Worm (Caenorhabditis elegans): Measurements from ENCODE around the gene cyp-33B1.

The cyp-33B1 gene

ce11 chrV:9041030-9041429 is at the start of gene cyp-33B1:
Gene cyp-33B1 (plus strand): TSS chrV:9041330.
- TF ChIP-seq sup-37 (GFP tag; optimal IDR thresholded peaks at IDR 0.05) (no peak), rnt-1 (tag; optimal IDR thresholded peaks at IDR 0.05) (no peak), aha-1 (tag; optimal IDR thresholded peaks at IDR 0.05) (no peak), pag-3 (tag; optimal IDR thresholded peaks at IDR 0.05; ENCODE audit: borderline replicate concordance, insufficient read depth) (no peak), hpl-2 (GFP tag; optimal IDR thresholded peaks at IDR 0.05) (no peak), elt-2 (tag; optimal IDR thresholded peaks at IDR 0.05) (no peak), mdl-1 (tag; optimal IDR thresholded peaks at IDR 0.05) (no peak), unc-62 (GFP tag; optimal IDR thresholded peaks at IDR 0.05) (no peak), dpl-1 (GFP tag; optimal IDR thresholded peaks at IDR 0.05) (no peak), mef-2 (tag; optimal IDR thresholded peaks at IDR 0.05) (no peak), irx-1 (tag; optimal IDR thresholded peaks at IDR 0.05) (no peak), efl-1 (optimal IDR thresholded peaks at IDR 0.05) (no peak), efl-1 (GFP tag; optimal IDR thresholded peaks at IDR 0.05 in 1 of 2) (no peak)

ce11 chrV:8991679-8992078 is 49.5 kb upstream of the cyp-33B1 start, which contains the start of gene F59E11.6:
Gene F59E11.6 (plus strand): TSS chrV:8991789.
- TF ChIP-seq zag-1 (tag; optimal IDR thresholded peaks at IDR 0.05) = no peak
- TF ChIP-seq irx-1 (tag; optimal IDR thresholded peaks at IDR 0.05) = no peak
- no peak for TF ChIP-seq Y116A8C.19 (tag; optimal IDR thresholded peaks at IDR 0.05; ENCODE audit: borderline replicate concordance)
- TF ChIP-seq nhr-85 (tag) = peak; percentile 53

- TF ChIP-seq ces-1 (GFP tag; optimal IDR thresholded peaks at IDR 0.05) = no peak
- TF ChIP-seq grh-1 (GFP tag; IDR thresholded peaks at IDR 0.05) = no peak
- no peak for TF ChIP-seq C16A3.4 (tag; optimal IDR thresholded peaks at IDR 0.05)
- no peak for TF ChIP-seq unc-62 (GFP tag; optimal IDR thresholded peaks at IDR 0.05)
- no peak for TF ChIP-seq ceh-88 (GFP tag; IDR thresholded peaks at IDR 0.05)
- TF ChIP-seq tbx-2 (tag; optimal IDR thresholded peaks at IDR 0.05) = peak; percentile 23
- TF ChIP-seq vab-15 (tag; optimal IDR thresholded peaks at IDR 0.05) = no peak
- peak in 1 of 2 experiments; percentile 3 for TF ChIP-seq lsy-2 (tag; optimal IDR thresholded peaks at IDR 0.05)
- TF ChIP-seq nhr-19 (GFP tag; conservative IDR thresholded peaks at IDR 0.05) = peak; percentile 11
- no peak for TF ChIP-seq fkh-4 (tag; optimal IDR thresholded peaks at IDR 0.05; ENCODE audit: borderline replicate concordance)
- TF ChIP-seq unc-130 (tag; optimal IDR thresholded peaks at IDR 0.05) = peak; percentile 23
- no peak for TF ChIP-seq pag-3 (tag; optimal IDR thresholded peaks at IDR 0.05; ENCODE audit: borderline replicate concordance, insufficient read depth)
- TF ChIP-seq nhr-85 (tag) = peak; percentile 93
- TF ChIP-seq sptf-1 (tag; optimal IDR thresholded peaks at IDR 0.05) = no peak
- TF ChIP-seq pqm-1 (tag; optimal IDR thresholded peaks at IDR 0.05) = no peak
- no peak for TF ChIP-seq ceh-8 (GFP tag; optimal IDR thresholded peaks at IDR 0.05)
- TF ChIP-seq mdl-1 (tag; optimal IDR thresholded peaks at IDR 0.05) = no peak
- TF ChIP-seq sox-4 (tag; optimal IDR thresholded peaks at IDR 0.05) = no peak
- TF ChIP-seq lin-14 (GFP tag; optimal IDR thresholded peaks at IDR 0.05) = peak; percentile 61
- no peak for TF ChIP-seq zag-1 (tag; optimal IDR thresholded peaks at IDR 0.05)
- TF ChIP-seq egl-27 (tag; optimal IDR thresholded peaks at IDR 0.05) = no peak
- TF ChIP-seq mep-1 (tag; optimal IDR thresholded peaks at IDR 0.05) = no peak
- TF ChIP-seq lin-13 (GFP tag; optimal IDR thresholded peaks at IDR 0.05) = no peak
- TF ChIP-seq mef-2 (tag; optimal IDR thresholded peaks at IDR 0.05) = no peak
- peak; percentile 96 for TF ChIP-seq blmp-1 (tag; optimal IDR thresholded peaks at IDR 0.05)
- no peak for TF ChIP-seq ceh-82 (tag; optimal IDR thresholded peaks at IDR 0.05)
- peak; percentile 35 for TF ChIP-seq nhr-90 (tag; optimal IDR thresholded peaks at IDR 0.05; ENCODE audit: poor library complexity)
- TF ChIP-seq ztf-11 (tag; optimal IDR thresholded peaks at IDR 0.05) = no peak
- TF ChIP-seq dpl-1 (GFP tag; optimal IDR thresholded peaks at IDR 0.05) = no peak
- TF ChIP-seq lir-3 (tag; optimal IDR thresholded peaks at IDR 0.05; ENCODE audit: poor library complexity) = no peak
- no peak for TF ChIP-seq elt-2 (tag; optimal IDR thresholded peaks at IDR 0.05)
- TF ChIP-seq Y116A8C.19 (tag; optimal IDR thresholded peaks at IDR 0.05; ENCODE audit: borderline replicate concordance) = no peak
- peak; percentile 30 for TF ChIP-seq nhr-71 (tag; optimal IDR thresholded peaks at IDR 0.05)
- TF ChIP-seq hlh-4 (tag; optimal IDR thresholded peaks at IDR 0.05) = no peak
- no peak for TF ChIP-seq isw-1 (GFP tag; IDR thresholded peaks at IDR 0.05)
- no peak for TF ChIP-seq lin-39 (tag; optimal IDR thresholded peaks at IDR 0.05)
- TF ChIP-seq nhr-84 (tag; optimal IDR thresholded peaks at IDR 0.05) = no peak
- TF ChIP-seq snu-23 (GFP tag; optimal IDR thresholded peaks at IDR 0.05) = peak; percentile 48
- TF ChIP-seq jun-1 (tag; optimal IDR thresholded peaks at IDR 0.05) = no peak
- TF ChIP-seq nhr-20 (tag; optimal IDR thresholded peaks at IDR 0.05) = peak; percentile 63
- TF ChIP-seq fos-1 (tag; optimal IDR thresholded peaks at IDR 0.05) = no peak
These were observed 46.9 kb upstream of the cyp-33B1 start for ce11 chrV:8994272-8994671.
